Worm (Caenorhabditis elegans) whole organism, L1 larva: ENCODE results near the gene grl-31.

Experiments used
- aly-2 ChIP-seq: fragments of 150-350 bp; optimal IDR thresholded peaks from 2 replicates; lab custom pipeline; 2014; ENCODE audit warnings: missing biosample characterization, missing genetic modification characterization
- ama-1 ChIP-seq: fragments of 150-350 bp; optimal IDR thresholded peaks from 2 replicates; lab custom pipeline; 2014
- ceh-63 ChIP-seq: fragments of 200-800 bp; sonication (Bioruptor generic); optimal IDR thresholded peaks from 2 replicates; lab custom pipeline; 2018; ENCODE audit warnings: mild to moderate bottlenecking, missing genetic modification characterization, missing compliant biosample characterization
- egl-27 ChIP-seq, 2 experiments: fragments of 150-350 bp in 1 of 2; sonication (generic microtip); optimal IDR thresholded peaks; 3 replicates each; lab custom pipeline; 2017 to 2018; ENCODE audit warnings: missing biosample characterization in 2 of 2, missing genetic modification characterization in 2 of 2, missing genetic modification reagents in 2 of 2
- elt-3 ChIP-seq, 6 experiments: fragments of 150-350 bp in 1 of 6; sonication (generic microtip); optimal IDR thresholded peaks; 2 replicates each; lab custom pipeline; 2017 to 2018; ENCODE audit warnings: missing biosample characterization in 6 of 6, missing genetic modification characterization in 6 of 6, inconsistent platforms in 1 of 6
- lir-3 ChIP-seq: sonication (generic microtip); optimal IDR thresholded peaks from 2 replicates; lab custom pipeline; 2016; ENCODE audit warnings: mild to moderate bottlenecking, missing genetic modification characterization, moderate library complexity, missing compliant biosample characterization; ENCODE audit not compliant: poor library complexity
- lsy-2 ChIP-seq, 2 experiments: fragments of 150-350 bp; optimal IDR thresholded peaks; 2 replicates each; lab custom pipeline; 2014; ENCODE audit warnings: missing biosample characterization in 2 of 2, missing genetic modification characterization in 2 of 2
- nhr-11 ChIP-seq: fragments of 150-350 bp; optimal IDR thresholded peaks from 2 replicates; lab custom pipeline; 2014; ENCODE audit warnings: missing biosample characterization, missing genetic modification characterization
- nhr-12 ChIP-seq: sonication (generic microtip); optimal IDR thresholded peaks from 2 replicates; lab custom pipeline; 2017; ENCODE audit warnings: missing biosample characterization, missing genetic modification characterization
- nhr-20 ChIP-seq: sonication (generic microtip); optimal IDR thresholded peaks from 2 replicates; lab custom pipeline; 2016; ENCODE audit warnings: mild to moderate bottlenecking, missing genetic modification characterization, missing compliant biosample characterization
- nhr-28 ChIP-seq: fragments of 150-350 bp; optimal IDR thresholded peaks from 2 replicates; lab custom pipeline; 2014; ENCODE audit warnings: missing biosample characterization, missing genetic modification characterization
- rnt-1 ChIP-seq: sonication (generic microtip); optimal IDR thresholded peaks from 2 replicates; lab custom pipeline; 2016; ENCODE audit warnings: mild to moderate bottlenecking, missing genetic modification characterization, moderate library complexity, missing compliant biosample characterization
- snpc-4 ChIP-seq: fragments of 150-350 bp; optimal IDR thresholded peaks from 2 replicates; lab custom pipeline; 2014; ENCODE audit warnings: missing biosample characterization, missing genetic modification characterization

ce11 chrV:3557422-3557821, at the start of gene grl-31:
- no peak for TF ChIP-seq nhr-28 (tag; lab: Kevin White, UChicago)
- TF ChIP-seq elt-3 (tag; optimal IDR thresholded peaks at IDR 0.05; lab: Kevin White, UChicago): no peak
- no peak for TF ChIP-seq nhr-20
- no peak for TF ChIP-seq nhr-12 (tag; lab: Kevin White, UChicago)
- TF ChIP-seq lir-3: no peak
- TF ChIP-seq ama-1 (lab: Kevin White, UChicago): no peak
- TF ChIP-seq lsy-2 (tag; optimal IDR thresholded peaks at IDR 0.05; lab: Kevin White, UChicago): no peak
- no peak for TF ChIP-seq ceh-63 (GFP tag; lab: Kevin White, UChicago)
- TF ChIP-seq nhr-11: no peak
- no peak for TF ChIP-seq egl-27 (tag; optimal IDR thresholded peaks at IDR 0.05; lab: Kevin White, UChicago)
- no peak for TF ChIP-seq rnt-1 (tag; lab: Kevin White, UChicago)
- TF ChIP-seq aly-2: no peak
- TF ChIP-seq snpc-4: no peak
